Worm (Caenorhabditis elegans) whole organism, L4 larva: ENCODE measurements around the gene pifk-1.

ENCODE experiments used
- ZK546.5 ChIP-seq, 2 experiments: sonication (generic microtip); optimal IDR thresholded peaks; 2 replicates each; lab custom pipeline; 2017; ENCODE audit warnings: missing biosample characterization in 2 of 2, missing genetic modification characterization in 2 of 2
- aha-1 ChIP-seq: fragments of 150-350 bp; peaks from one replicate; lab custom pipeline; 2014; ENCODE audit warnings: missing biosample characterization, missing genetic modification characterization
- ama-1 ChIP-seq: fragments of 150-350 bp; optimal IDR thresholded peaks from 2 replicates; lab custom pipeline; 2014; ENCODE audit warnings: inconsistent platforms, mixed read lengths
- hlh-30 ChIP-seq: sonication (generic microtip); optimal IDR thresholded peaks from 2 replicates; lab custom pipeline; 2017; ENCODE audit warnings: antibody characterized with exemption, mild to moderate bottlenecking, missing genetic modification characterization, missing compliant biosample characterization; ENCODE audit not compliant: insufficient read depth
- lsy-2 ChIP-seq, 2 experiments: fragments of 150-350 bp in 1 of 2; sonication (generic microtip) in 1 of 2; optimal IDR thresholded peaks; 2 replicates each; lab custom pipeline; 2014 to 2017; ENCODE audit warnings: missing biosample characterization in 2 of 2, missing genetic modification characterization in 2 of 2
- nhr-11 ChIP-seq: fragments of 150-350 bp; optimal IDR thresholded peaks from 2 replicates; lab custom pipeline; 2014; ENCODE audit warnings: missing biosample characterization, missing genetic modification characterization
- pha-4 ChIP-seq, 2 experiments: fragments of 150-350 bp in 1 of 2; fragments of 200-800 bp in 1 of 2; sonication (Bioruptor generic) in 1 of 2; IDR thresholded peaks in 1 of 2; optimal IDR thresholded peaks in 1 of 2; 2 replicates each; pipeline versions ENCODE4 v1.3.6 to Lab custom; 2014 to 2022; ENCODE audit warnings: missing genetic modification characterization in 2 of 2, missing genetic modification reagents in 2 of 2, missing biosample characterization in 1 of 2, missing compliant biosample characterization in 1 of 2
- unc-130 ChIP-seq: sonication (generic microtip); optimal IDR thresholded peaks from 2 replicates; lab custom pipeline; 2016; ENCODE audit warnings: missing genetic modification reagents, missing genetic modification characterization, missing compliant biosample characterization
- unc-39 ChIP-seq: sonication (generic microtip); optimal IDR thresholded peaks from 2 replicates; lab custom pipeline; 2017; ENCODE audit warnings: missing biosample characterization, missing genetic modification characterization
- zag-1 ChIP-seq: fragments of 150-350 bp; optimal IDR thresholded peaks from 2 replicates; lab custom pipeline; 2014; ENCODE audit warnings: missing biosample characterization, missing genetic modification characterization

- TF ChIP-seq unc-39: no peak
- no peak for TF ChIP-seq ama-1 (lab: Kevin White, UChicago)
- TF ChIP-seq ZK546.5 (tag; optimal IDR thresholded peaks at IDR 0.05; lab: Kevin White, UChicago): no peak
- TF ChIP-seq lsy-2 (tag; optimal IDR thresholded peaks at IDR 0.05; lab: Kevin White, UChicago): no peak
- no peak for TF ChIP-seq pha-4 (GFP tag; IDR thresholded peaks at IDR 0.05; lab: Robert Waterston, UW)
- TF ChIP-seq pha-4 (tag; optimal IDR thresholded peaks at IDR 0.05; lab: Kevin White, UChicago): no peak
- TF ChIP-seq aha-1: peak; percentile 3
- no peak for TF ChIP-seq zag-1 (tag; lab: Kevin White, UChicago)
- no peak for TF ChIP-seq hlh-30 (tag; lab: Kevin White, UChicago)
- TF ChIP-seq nhr-11 (tag; lab: Kevin White, UChicago): no peak
- no peak for TF ChIP-seq unc-130 (GFP tag; lab: Kevin White, UChicago)
Observed at ce11 chrX:947885-948284, 23.6 kb upstream of the pifk-1 start.
